ENCODE assay signal across 4 fruit fly cellular contexts in the genomic region with DNA sequence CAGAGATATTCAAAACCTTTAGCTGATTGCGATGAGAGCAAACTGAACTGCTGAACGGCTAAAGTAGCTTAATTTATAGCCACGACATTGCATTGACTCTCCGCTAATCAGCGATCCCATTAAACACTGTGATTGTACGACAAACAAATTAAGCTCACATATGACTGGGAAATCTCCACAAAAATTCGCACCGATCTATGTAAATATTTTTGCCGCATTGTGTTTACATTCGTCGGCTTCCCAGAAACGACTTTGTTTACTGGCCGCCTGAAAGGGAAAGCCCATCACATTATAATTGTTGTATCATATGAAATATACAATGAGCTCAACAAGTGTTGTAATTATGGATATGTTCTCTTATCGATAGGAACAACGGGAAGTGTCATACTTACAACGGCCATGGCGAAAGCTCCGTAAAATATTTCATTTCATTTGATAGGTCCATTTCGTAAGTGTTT.
TF ChIP-seq lines count a peak whose summit lies in the region.

TSS of gene CG16713 (minus strand) at position 51 of the 458 bp plus-strand sequence.

- TF ChIP-seq CTCF in whole organism, embryonic (GFP tag; optimal IDR thresholded peaks at IDR 0.05; lab: Kevin White, UChicago) = no peak

TF ChIP-seq in whole organism, adult, 20 proteins besides CTCF, POLR2A, EP300 and RAD21:
- TF ChIP-seq Mnt (GFP tag; optimal IDR thresholded peaks at IDR 0.05; lab: Kevin White, UChicago) = no peak
- TF ChIP-seq cnc (optimal IDR thresholded peaks at IDR 0.05; lab: Kevin White, UChicago) = no peak
- no peak for TF ChIP-seq Clk (GFP tag; optimal IDR thresholded peaks at IDR 0.05; lab: Kevin White, UChicago)
- no peak for TF ChIP-seq CG11617 (GFP tag; optimal IDR thresholded peaks at IDR 0.05; lab: Kevin White, UChicago)
- no peak for TF ChIP-seq Crg-1 (GFP tag; optimal IDR thresholded peaks at IDR 0.05; lab: Kevin White, UChicago)
- TF ChIP-seq CG1620 (GFP tag; optimal IDR thresholded peaks at IDR 0.05; lab: Kevin White, UChicago) = no peak
- no peak for TF ChIP-seq CG7101 (tag; optimal IDR thresholded peaks at IDR 0.05; lab: Kevin White, UChicago)
- peak; percentile 36 for TF ChIP-seq kay (GFP tag; lab: Kevin White, UChicago; ENCODE audit: borderline replicate concordance)
- no peak for TF ChIP-seq CG5204 (GFP tag; optimal IDR thresholded peaks at IDR 0.05; lab: Kevin White, UChicago)
- TF ChIP-seq CG14711 (tag; optimal IDR thresholded peaks at IDR 0.05; lab: Kevin White, UChicago) = no peak
- no peak for TF ChIP-seq toe (GFP tag; optimal IDR thresholded peaks at IDR 0.05; lab: Kevin White, UChicago)
- TF ChIP-seq cic (GFP tag; optimal IDR thresholded peaks at IDR 0.05; lab: Kevin White, UChicago) = peak; percentile 25
- no peak for TF ChIP-seq CG12768 (GFP tag; optimal IDR thresholded peaks at IDR 0.05; lab: Kevin White, UChicago)
- TF ChIP-seq CG7045 (GFP tag; optimal IDR thresholded peaks at IDR 0.05; lab: Kevin White, UChicago) = no peak
TF ChIP-seq in whole organism, adult: peak in this region for 2.

TF ChIP-seq in whole organism, embryonic, 481 proteins besides CTCF, POLR2A, EP300 and RAD21:
- TF ChIP-seq sug (tag; optimal IDR thresholded peaks at IDR 0.05; lab: Kevin White, UChicago) = peak; percentile 25
- TF ChIP-seq Rfx (GFP tag; IDR thresholded peaks at IDR 0.05; lab: Robert Waterston, UW) = no peak
- TF ChIP-seq CG34376 (GFP tag; optimal IDR thresholded peaks at IDR 0.05; lab: Kevin White, UChicago) = peak; percentile 31
- no peak for TF ChIP-seq CG18011 (GFP tag; optimal IDR thresholded peaks at IDR 0.05; lab: Kevin White, UChicago)
- TF ChIP-seq chm (GFP tag; IDR thresholded peaks at IDR 0.05; lab: Robert Waterston, UW) = no peak
- TF ChIP-seq CG11723 (GFP tag; optimal IDR thresholded peaks at IDR 0.05; lab: Kevin White, UChicago) = no peak
TF ChIP-seq in whole organism, embryonic: peak in this region for 2.

TF ChIP-seq in whole organism, prepupa, 60 proteins besides CTCF, POLR2A, EP300 and RAD21:
- TF ChIP-seq Sox102F (GFP tag; optimal IDR thresholded peaks at IDR 0.05; lab: Kevin White, UChicago) (no peak), Eip93F (GFP tag; optimal IDR thresholded peaks at IDR 0.05; lab: Kevin White, UChicago) (no peak), vri (GFP tag; optimal IDR thresholded peaks at IDR 0.05; lab: Kevin White, UChicago) (no peak), CG8632 (GFP tag; optimal IDR thresholded peaks at IDR 0.05; lab: Kevin White, UChicago) (no peak), CG1621 (tag; optimal IDR thresholded peaks at IDR 0.05; lab: Kevin White, UChicago) (no peak), pdm3 (GFP tag; optimal IDR thresholded peaks at IDR 0.05; lab: Kevin White, UChicago) (no peak), Eip78C (GFP tag; lab: Kevin White, UChicago) (peak; percentile 12), Met (GFP tag; optimal IDR thresholded peaks at IDR 0.05; lab: Kevin White, UChicago) (no peak), fkh (GFP tag; optimal IDR thresholded peaks at IDR 0.05; lab: Kevin White, UChicago) (peak; percentile 11), esn (GFP tag; optimal IDR thresholded peaks at IDR 0.05; lab: Kevin White, UChicago) (no peak), Hr38 (GFP tag; optimal IDR thresholded peaks at IDR 0.05; lab: Kevin White, UChicago) (no peak), OdsH (GFP tag; optimal IDR thresholded peaks at IDR 0.05; lab: Kevin White, UChicago) (no peak), CG3919 (GFP tag; optimal IDR thresholded peaks at IDR 0.05; lab: Kevin White, UChicago) (no peak), eg (GFP tag; IDR thresholded peaks at IDR 0.05; lab: Robert Waterston, UW) (no peak), CG8119 (GFP tag; IDR thresholded peaks at IDR 0.05; lab: Robert Waterston, UW) (no peak), salr (GFP tag; optimal IDR thresholded peaks at IDR 0.05; lab: Kevin White, UChicago) (no peak), svp (GFP tag; lab: Kevin White, UChicago) (peak; percentile 83)

TF ChIP-seq in whole organism, wandering third instar larva, 38 proteins besides CTCF, POLR2A, EP300 and RAD21:
- TF ChIP-seq Sp1 (GFP tag; optimal IDR thresholded peaks at IDR 0.05; lab: Kevin White, UChicago) = no peak
- no peak for TF ChIP-seq Rel (GFP tag; optimal IDR thresholded peaks at IDR 0.05; lab: Kevin White, UChicago)
- TF ChIP-seq Rel (tag; optimal IDR thresholded peaks at IDR 0.05; lab: Kevin White, UChicago) = peak; percentile 96
TF ChIP-seq in whole organism, wandering third instar larva: peak in this region for 1.
